Worm (Caenorhabditis elegans): Measurements from ENCODE around the gene F29B9.11.

The F29B9.11 gene

ce11 chrIV:4669242-4669641, 9.2 kb upstream of the F29B9.11 start, which contains the start of gene F29B9.12:
F29B9.12 (plus strand) TSS chrIV:4669542.
- TF ChIP-seq sox-4 (tag; optimal IDR thresholded peaks at IDR 0.05), result no peak
- no peak for TF ChIP-seq odd-2 (tag; optimal IDR thresholded peaks at IDR 0.05)
- TF ChIP-seq ceh-24 (tag; optimal IDR thresholded peaks at IDR 0.05), result no peak
- no peak for TF ChIP-seq zip-5 (tag; optimal IDR thresholded peaks at IDR 0.05)
- no peak for TF ChIP-seq npax-4 (tag; optimal IDR thresholded peaks at IDR 0.05)
- no peak for TF ChIP-seq nhr-232 (tag; optimal IDR thresholded peaks at IDR 0.05)
- no peak for TF ChIP-seq hlh-30 (tag; optimal IDR thresholded peaks at IDR 0.05; ENCODE audit: insufficient read depth)
- no peak for TF ChIP-seq ama-1 (optimal IDR thresholded peaks at IDR 0.05)
- TF ChIP-seq nfya-1 (tag; optimal IDR thresholded peaks at IDR 0.05), result no peak
- no peak for TF ChIP-seq ref-2 (tag; optimal IDR thresholded peaks at IDR 0.05)
- TF ChIP-seq pat-9 (tag; optimal IDR thresholded peaks at IDR 0.05), result no peak
- no peak for TF ChIP-seq lin-11 (tag; optimal IDR thresholded peaks at IDR 0.05)

DNA sequence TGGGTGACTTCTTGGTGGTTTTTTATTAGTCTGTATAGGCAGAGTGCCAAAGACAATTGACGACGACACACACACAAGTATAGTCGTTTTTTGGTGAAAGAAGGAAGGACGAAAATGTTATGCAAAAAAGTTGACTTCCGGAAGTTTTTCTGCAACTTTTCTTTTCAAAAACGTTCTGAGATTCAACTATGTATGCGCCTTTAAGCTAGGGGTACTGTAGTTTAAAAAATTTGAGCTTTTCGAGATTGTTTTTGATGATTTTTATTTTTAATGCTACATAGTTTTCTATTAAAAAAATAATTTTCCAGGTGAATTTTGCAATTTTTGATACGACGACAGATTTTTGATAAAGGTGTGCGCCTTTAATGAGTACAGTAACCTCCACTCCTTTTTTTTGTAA, 7.8 kb upstream of the F29B9.11 start:
- no peak for TF ChIP-seq ceh-45 (GFP tag; IDR thresholded peaks at IDR 0.05)
- TF ChIP-seq ceh-34 (tag; optimal IDR thresholded peaks at IDR 0.05), result no peak
- no peak for TF ChIP-seq dmd-4 (tag; optimal IDR thresholded peaks at IDR 0.05; ENCODE audit: borderline replicate concordance)
- no peak for TF ChIP-seq dve-1 (tag; optimal IDR thresholded peaks at IDR 0.05)
- TF ChIP-seq ahr-1 (tag; optimal IDR thresholded peaks at IDR 0.05), result no peak
- no peak for TF ChIP-seq elt-4 (tag; optimal IDR thresholded peaks at IDR 0.05)
- TF ChIP-seq sox-2 (GFP tag; IDR thresholded peaks at IDR 0.05), result no peak
- TF ChIP-seq K09A11.1 (tag; optimal IDR thresholded peaks at IDR 0.05; ENCODE audit: insufficient read depth), result no peak
- TF ChIP-seq hlh-6 (tag; optimal IDR thresholded peaks at IDR 0.05), result no peak
- TF ChIP-seq lim-6 (tag; optimal IDR thresholded peaks at IDR 0.05), result no peak
- no peak for TF ChIP-seq nhr-11 (tag; optimal IDR thresholded peaks at IDR 0.05)

DNA sequence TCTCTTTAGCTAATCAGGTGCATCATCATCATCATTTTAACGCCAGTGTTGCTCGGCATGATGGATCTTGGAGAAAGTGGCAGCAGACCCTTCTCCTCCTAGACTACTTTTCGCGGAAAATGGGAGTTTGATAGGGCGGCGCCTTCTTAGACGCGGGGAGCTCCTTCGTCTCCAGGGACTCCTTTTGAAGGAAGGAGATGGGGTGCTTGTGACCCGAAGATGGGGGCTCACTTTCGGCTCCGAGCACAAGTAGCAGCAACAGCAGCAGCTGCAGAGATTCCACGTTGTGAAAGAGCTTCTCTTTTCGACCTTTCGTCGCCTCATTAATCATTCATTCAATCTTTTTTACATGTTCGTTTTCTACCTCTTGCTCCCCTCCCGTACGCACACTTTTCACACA, 7.4 kb upstream of the F29B9.11 start:
- TF ChIP-seq ceh-18 (tag; optimal IDR thresholded peaks at IDR 0.05) (peak; percentile 1), ceh-22 (tag; optimal IDR thresholded peaks at IDR 0.05) (no peak)

ce11 chrIV:4665079-4665478, 5.1 kb upstream of the F29B9.11 start, which contains the start of gene F29B9.1:
F29B9.1 (plus strand) TSS chrIV:4665379.
- TF ChIP-seq nhr-232 (tag; optimal IDR thresholded peaks at IDR 0.05) (no peak), mec-3 (tag; optimal IDR thresholded peaks at IDR 0.05; ENCODE audit: borderline replicate concordance) (no peak), ceh-9 (tag; optimal IDR thresholded peaks at IDR 0.05) (no peak), pha-2 (tag; optimal IDR thresholded peaks at IDR 0.05) (no peak), dve-1 (tag; optimal IDR thresholded peaks at IDR 0.05) (no peak), pag-3 (tag; optimal IDR thresholded peaks at IDR 0.05; ENCODE audit: borderline replicate concordance) (no peak), pqm-1 (tag; optimal IDR thresholded peaks at IDR 0.05) (no peak), ttx-3 (tag; optimal IDR thresholded peaks at IDR 0.05) (no peak), tbx-7 (tag; optimal IDR thresholded peaks at IDR 0.05) (no peak)

- no peak for TF ChIP-seq ceh-31 (tag; optimal IDR thresholded peaks at IDR 0.05)
- TF ChIP-seq ceh-24 (tag; optimal IDR thresholded peaks at IDR 0.05), result no peak
- TF ChIP-seq madf-2 (tag; optimal IDR thresholded peaks at IDR 0.05), result no peak
- TF ChIP-seq sox-4 (tag; optimal IDR thresholded peaks at IDR 0.05), result no peak
- TF ChIP-seq unc-55 (GFP tag; optimal IDR thresholded peaks at IDR 0.05), result no peak
- no peak for TF ChIP-seq fkh-6 (tag; optimal IDR thresholded peaks at IDR 0.05)
- TF ChIP-seq nhr-11 (tag; optimal IDR thresholded peaks at IDR 0.05), result no peak
- no peak for TF ChIP-seq hlh-6 (tag; optimal IDR thresholded peaks at IDR 0.05)
- no peak for TF ChIP-seq sox-2 (GFP tag; IDR thresholded peaks at IDR 0.05)
- TF ChIP-seq Y22D7AL.16 (tag; optimal IDR thresholded peaks at IDR 0.05), result no peak
- TF ChIP-seq fax-1 (tag; optimal IDR thresholded peaks at IDR 0.05), result no peak
- TF ChIP-seq unc-86 (tag; optimal IDR thresholded peaks at IDR 0.05), result no peak
- no peak for TF ChIP-seq sdc-2 (tag; optimal IDR thresholded peaks at IDR 0.05)
- no peak for TF ChIP-seq pqm-1 (tag; optimal IDR thresholded peaks at IDR 0.05)
Measured at ce11 chrIV:4659277-4659676, 724 bp downstream of the F29B9.11 start, which contains the start of gene mrps-21. mrps-21 (minus strand) TSS chrIV:4659517.
